Fruit fly (Drosophila melanogaster): ENCODE data around the gene twf.
A peak's percentile ranks its signal among the peaks of the same experiment; 100 is the strongest.

twf gene

dm6 chr3R:14125479-14126121 lies 3.1 kb downstream of the twf start, which contains the start of the genes 140up and Polr2B:
Gene 140up (minus strand): TSS chr3R:14125548.
Gene Polr2B (plus strand): TSS chr3R:14125791.
- TF ChIP-seq Sox14 (GFP tag; optimal IDR thresholded peaks at IDR 0.05) = peak; percentile 73
- TF ChIP-seq CG11762 (GFP tag; optimal IDR thresholded peaks at IDR 0.05; ENCODE audit: insufficient read depth) = peak; percentile 87
- TF ChIP-seq CG15336 (GFP tag; IDR thresholded peaks at IDR 0.05) = peak; percentile 86
- TF ChIP-seq acj6 (GFP tag; optimal IDR thresholded peaks at IDR 0.05) = peak; percentile 92
- no peak for TF ChIP-seq CG16779 (tag; optimal IDR thresholded peaks at IDR 0.05)
- TF ChIP-seq Lpt (GFP tag; optimal IDR thresholded peaks at IDR 0.05) = peak; percentile 73
- TF ChIP-seq CG6808 (GFP tag; optimal IDR thresholded peaks at IDR 0.05) = no peak
- peak; percentile 87 for TF ChIP-seq CG8319 (GFP tag; optimal IDR thresholded peaks at IDR 0.05)
- peak; percentile 87 for TF ChIP-seq eg (GFP tag; IDR thresholded peaks at IDR 0.05)
- TF ChIP-seq Sox15 (GFP tag; optimal IDR thresholded peaks at IDR 0.05) = peak; percentile 87
- TF ChIP-seq CG3032 (tag; optimal IDR thresholded peaks at IDR 0.05) = peak; percentile 93
- TF ChIP-seq CG6854 (GFP tag; optimal IDR thresholded peaks at IDR 0.05) = peak; percentile 57
- peak; percentile 84 for TF ChIP-seq Gug (GFP tag; IDR thresholded peaks at IDR 0.05)
- TF ChIP-seq fkh (GFP tag; optimal IDR thresholded peaks at IDR 0.05) = peak; percentile 83
- TF ChIP-seq fd85E (GFP tag; optimal IDR thresholded peaks at IDR 0.05) = peak; percentile 59
- peak; percentile 84 for TF ChIP-seq vri (GFP tag; optimal IDR thresholded peaks at IDR 0.05)
- peak; percentile 87 for TF ChIP-seq Hr39 (GFP tag; optimal IDR thresholded peaks at IDR 0.05)
- peak; percentile 79 for TF ChIP-seq Sox102F (GFP tag; optimal IDR thresholded peaks at IDR 0.05)
- TF ChIP-seq spab (GFP tag; optimal IDR thresholded peaks at IDR 0.05) = no peak
- peak; percentile 91 for TF ChIP-seq esn (GFP tag; optimal IDR thresholded peaks at IDR 0.05)
- TF ChIP-seq dac (GFP tag; optimal IDR thresholded peaks at IDR 0.05) = peak; percentile 63
- peak; percentile 86 for TF ChIP-seq Met (GFP tag; optimal IDR thresholded peaks at IDR 0.05)
- TF ChIP-seq CG1621 (tag; optimal IDR thresholded peaks at IDR 0.05) = peak; percentile 51
- peak in 1 of 2 experiments; percentile 86 for TF ChIP-seq ss (GFP tag; optimal IDR thresholded peaks at IDR 0.05)
- peak; percentile 87 for TF ChIP-seq lz (GFP tag; optimal IDR thresholded peaks at IDR 0.05)
- no peak for TF ChIP-seq CG9139 (GFP tag; optimal IDR thresholded peaks at IDR 0.05)
- peak; percentile 92 for TF ChIP-seq CG3919 (GFP tag; optimal IDR thresholded peaks at IDR 0.05)
- TF ChIP-seq topi (GFP tag; optimal IDR thresholded peaks at IDR 0.05) = peak; percentile 86
- peak; percentile 88 for TF ChIP-seq svp (GFP tag)
- peak; percentile 89 for TF ChIP-seq cyc (GFP tag; optimal IDR thresholded peaks at IDR 0.05)
- TF ChIP-seq Eip75B (GFP tag; optimal IDR thresholded peaks at IDR 0.05) = peak; percentile 78
- TF ChIP-seq Ets96B (tag; optimal IDR thresholded peaks at IDR 0.05) = peak; percentile 88
- TF ChIP-seq CG7368 (GFP tag; optimal IDR thresholded peaks at IDR 0.05) = peak; percentile 88
- peak; percentile 96 for TF ChIP-seq CG10631 (GFP tag; optimal IDR thresholded peaks at IDR 0.05)
- peak; percentile 87 for TF ChIP-seq CG6163 (GFP tag; IDR thresholded peaks at IDR 0.05)
- TF ChIP-seq CG31627 (GFP tag; optimal IDR thresholded peaks at IDR 0.05) = peak; percentile 90
- TF ChIP-seq Eip93F (GFP tag; optimal IDR thresholded peaks at IDR 0.05) = peak; percentile 33
- peak; percentile 93 for TF ChIP-seq OdsH (GFP tag; optimal IDR thresholded peaks at IDR 0.05)
- peak; percentile 92 for TF ChIP-seq achi (GFP tag; optimal IDR thresholded peaks at IDR 0.05)
- peak; percentile 71 for TF ChIP-seq fd59A (GFP tag; optimal IDR thresholded peaks at IDR 0.05)
- peak; percentile 49 to 87 for TF ChIP-seq salr (GFP tag; optimal IDR thresholded peaks at IDR 0.05)
- peak; percentile 78 for TF ChIP-seq Hr4 (GFP tag; optimal IDR thresholded peaks at IDR 0.05)
- peak; percentile 83 for TF ChIP-seq CG8119 (GFP tag; IDR thresholded peaks at IDR 0.05)
- peak; percentile 88 for TF ChIP-seq CG11902 (GFP tag; optimal IDR thresholded peaks at IDR 0.05)
- TF ChIP-seq CG10669 (GFP tag; optimal IDR thresholded peaks at IDR 0.05) = peak; percentile 87
- TF ChIP-seq Blimp-1 (GFP tag; optimal IDR thresholded peaks at IDR 0.05) = peak; percentile 70
- TF ChIP-seq dsx (GFP tag; optimal IDR thresholded peaks at IDR 0.05; ENCODE audit: poor library complexity, severe bottlenecking) = peak; percentile 82
- TF ChIP-seq Eip78C (GFP tag) = peak; percentile 96
- peak; percentile 82 for TF ChIP-seq net (GFP tag; optimal IDR thresholded peaks at IDR 0.05)
- peak; percentile 84; the same call in 1 of the 2 replicates for TF ChIP-seq CG11294 (GFP tag; IDR thresholded peaks at IDR 0.05)
- TF ChIP-seq CG4318 (GFP tag; optimal IDR thresholded peaks at IDR 0.05) = peak; percentile 80

Data from whole organism, prepupa.